Worm (Caenorhabditis elegans) whole organism, L3 larva: Measurements from ENCODE around the gene F28C6.8.

ENCODE experiments used
- R02D3.7 ChIP-seq: fragments of 150-350 bp; optimal IDR thresholded peaks from 2 replicates; lab custom pipeline; 2014; ENCODE audit warnings: missing biosample characterization, missing genetic modification characterization
- ZK546.5 ChIP-seq: sonication (generic microtip); optimal IDR thresholded peaks from 2 replicates; lab custom pipeline; 2017; ENCODE audit warnings: missing biosample characterization, missing genetic modification characterization
- aly-2 ChIP-seq: fragments of 150-350 bp; optimal IDR thresholded peaks from 2 replicates; lab custom pipeline; 2014; ENCODE audit warnings: missing biosample characterization, missing genetic modification characterization
- ama-1 ChIP-seq: fragments of 150-350 bp; optimal IDR thresholded peaks from 2 replicates; lab custom pipeline; 2018
- ceh-16 ChIP-seq: sonication (generic microtip); optimal IDR thresholded peaks from 2 replicates; lab custom pipeline; 2017; ENCODE audit warnings: missing biosample characterization, missing genetic modification characterization
- ceh-28 ChIP-seq: fragments of 150-350 bp; optimal IDR thresholded peaks from 2 replicates; lab custom pipeline; 2014; ENCODE audit warnings: missing biosample characterization, missing genetic modification reagents, missing genetic modification characterization
- ceh-82 ChIP-seq: fragments of 150-350 bp; optimal IDR thresholded peaks from 2 replicates; lab custom pipeline; 2014; ENCODE audit warnings: missing biosample characterization, missing genetic modification characterization
- ceh-9 ChIP-seq: sonication (generic microtip); optimal IDR thresholded peaks from 2 replicates; lab custom pipeline; 2018; ENCODE audit warnings: missing biosample characterization, missing genetic modification characterization
- daf-12 ChIP-seq: fragments of 150-350 bp; optimal IDR thresholded peaks from 2 replicates; lab custom pipeline; 2014; ENCODE audit warnings: missing biosample characterization, missing genetic modification reagents, missing genetic modification characterization
- egl-27 ChIP-seq: sonication (generic microtip); optimal IDR thresholded peaks from 4 replicates; lab custom pipeline; 2017; ENCODE audit warnings: missing biosample characterization, missing genetic modification reagents, missing genetic modification characterization
- egl-5 ChIP-seq: fragments of 150-350 bp; optimal IDR thresholded peaks from 2 replicates; lab custom pipeline; 2017; ENCODE audit warnings: missing biosample characterization, missing genetic modification reagents, missing genetic modification characterization, inconsistent platforms
- elt-1 ChIP-seq: fragments of 150-350 bp; optimal IDR thresholded peaks from 2 replicates; lab custom pipeline; 2014; ENCODE audit warnings: missing biosample characterization, missing genetic modification characterization
- elt-2 ChIP-seq: sonication (generic microtip); optimal IDR thresholded peaks from 2 replicates; lab custom pipeline; 2016; ENCODE audit warnings: missing genetic modification reagents, mild to moderate bottlenecking, missing genetic modification characterization, missing compliant biosample characterization
- elt-3 ChIP-seq, 3 experiments: fragments of 150-350 bp in 1 of 3; sonication (generic microtip) in 2 of 3; optimal IDR thresholded peaks; 2 replicates in 2 of 3; 4 replicates in 1 of 3; lab custom pipeline; 2014 to 2017; ENCODE audit warnings: missing biosample characterization in 3 of 3, missing genetic modification characterization in 3 of 3
- eor-1 ChIP-seq, 2 experiments: fragments of 150-350 bp; optimal IDR thresholded peaks; 2 replicates each; lab custom pipeline; 2014 to 2018; ENCODE audit warnings: missing biosample characterization in 2 of 2, missing genetic modification characterization in 2 of 2
- fkh-10 ChIP-seq: sonication (generic microtip); optimal IDR thresholded peaks from 2 replicates; lab custom pipeline; 2017; ENCODE audit warnings: missing biosample characterization, missing genetic modification reagents, missing genetic modification characterization
- fkh-2 ChIP-seq: fragments of 150-350 bp; optimal IDR thresholded peaks from 2 replicates; lab custom pipeline; 2014; ENCODE audit warnings: missing biosample characterization, missing genetic modification reagents, missing genetic modification characterization
- fos-1 ChIP-seq: fragments of 150-350 bp; optimal IDR thresholded peaks from 2 replicates; lab custom pipeline; 2014; ENCODE audit warnings: missing biosample characterization, missing genetic modification characterization
- hmg-11 ChIP-seq: sonication (generic microtip); optimal IDR thresholded peaks from 2 replicates; lab custom pipeline; 2016; ENCODE audit warnings: missing genetic modification characterization, missing compliant biosample characterization
- jun-1 ChIP-seq: fragments of 150-350 bp; optimal IDR thresholded peaks from 2 replicates; lab custom pipeline; 2014; ENCODE audit warnings: missing biosample characterization, missing genetic modification reagents, missing genetic modification characterization
- lin-15B ChIP-seq: fragments of 150-350 bp; optimal IDR thresholded peaks from 2 replicates; lab custom pipeline; 2014; ENCODE audit warnings: missing biosample characterization, missing genetic modification characterization
- lin-39 ChIP-seq: fragments of 150-350 bp; optimal IDR thresholded peaks from 2 replicates; lab custom pipeline; 2018; ENCODE audit warnings: missing biosample characterization, missing genetic modification reagents, missing genetic modification characterization
- lsy-12 ChIP-seq: sonication (generic microtip); optimal IDR thresholded peaks from 2 replicates; lab custom pipeline; 2016; ENCODE audit warnings: mild to moderate bottlenecking, missing genetic modification characterization, missing compliant biosample characterization
- mdl-1 ChIP-seq: fragments of 150-350 bp; optimal IDR thresholded peaks from 2 replicates; lab custom pipeline; 2014; ENCODE audit warnings: missing biosample characterization, missing genetic modification characterization
- mml-1 ChIP-seq: fragments of 150-350 bp; sonication (generic microtip); optimal IDR thresholded peaks from 3 replicates; lab custom pipeline; 2014; ENCODE audit warnings: missing biosample characterization, missing genetic modification characterization
- nfya-1 ChIP-seq: sonication (generic microtip); optimal IDR thresholded peaks from 2 replicates; lab custom pipeline; 2017; ENCODE audit warnings: missing genetic modification characterization, mild to moderate bottlenecking, missing compliant biosample characterization, antibody characterized with exemption, moderate library complexity; ENCODE audit not compliant: insufficient read depth
- nhr-11 ChIP-seq: fragments of 150-350 bp; optimal IDR thresholded peaks from 2 replicates; lab custom pipeline; 2014; ENCODE audit warnings: missing biosample characterization, missing genetic modification characterization
- nhr-12 ChIP-seq: fragments of 150-350 bp; optimal IDR thresholded peaks from 2 replicates; lab custom pipeline; 2014; ENCODE audit warnings: missing biosample characterization, missing genetic modification characterization
- nhr-23 ChIP-seq: fragments of 150-350 bp; optimal IDR thresholded peaks from 2 replicates; lab custom pipeline; 2014; ENCODE audit warnings: missing biosample characterization, missing genetic modification reagents, missing genetic modification characterization
- nhr-237 ChIP-seq: fragments of 150-350 bp; optimal IDR thresholded peaks from 2 replicates; lab custom pipeline; 2014; ENCODE audit warnings: missing biosample characterization, missing genetic modification characterization
- nhr-25 ChIP-seq: sonication (generic microtip); optimal IDR thresholded peaks from 2 replicates; lab custom pipeline; 2017; ENCODE audit warnings: missing biosample characterization, missing genetic modification characterization
- nhr-28 ChIP-seq: fragments of 150-350 bp; optimal IDR thresholded peaks from 2 replicates; lab custom pipeline; 2014; ENCODE audit warnings: missing biosample characterization, missing genetic modification characterization
- nhr-43 ChIP-seq: sonication (generic microtip); optimal IDR thresholded peaks from 2 replicates; lab custom pipeline; 2016; ENCODE audit warnings: mild to moderate bottlenecking, missing genetic modification characterization, missing compliant biosample characterization; ENCODE audit not compliant: poor library complexity, severe bottlenecking
- nhr-67 ChIP-seq: fragments of 150-350 bp; optimal IDR thresholded peaks from 2 replicates; lab custom pipeline; 2014; ENCODE audit warnings: missing biosample characterization, missing genetic modification characterization
- nhr-76 ChIP-seq: fragments of 150-350 bp; sonication (generic microtip); optimal IDR thresholded peaks from 5 replicates; lab custom pipeline; 2014; ENCODE audit warnings: missing biosample characterization, missing genetic modification characterization
- nhr-77 ChIP-seq: fragments of 150-350 bp; optimal IDR thresholded peaks from 2 replicates; lab custom pipeline; 2014; ENCODE audit warnings: missing biosample characterization, missing genetic modification characterization
- pha-4 ChIP-seq: fragments of 150-350 bp; optimal IDR thresholded peaks from 2 replicates; lab custom pipeline; 2014; ENCODE audit warnings: missing biosample characterization, missing genetic modification reagents, missing genetic modification characterization
- pqm-1 ChIP-seq: fragments of 150-350 bp; optimal IDR thresholded peaks from 2 replicates; lab custom pipeline; 2017; ENCODE audit warnings: missing biosample characterization, missing genetic modification characterization, inconsistent platforms
- sea-2 ChIP-seq: fragments of 150-350 bp; sonication (generic microtip); optimal IDR thresholded peaks from 4 replicates; lab custom pipeline; 2014; ENCODE audit warnings: missing biosample characterization, missing genetic modification reagents, missing genetic modification characterization
- skn-1 ChIP-seq: fragments of 150-350 bp; optimal IDR thresholded peaks from 2 replicates; lab custom pipeline; 2014; ENCODE audit warnings: missing biosample characterization, missing genetic modification characterization
- snpc-4 ChIP-seq: fragments of 150-350 bp; optimal IDR thresholded peaks from 2 replicates; lab custom pipeline; 2014; ENCODE audit warnings: missing biosample characterization, missing genetic modification characterization
- tbx-2 ChIP-seq: sonication (generic microtip); optimal IDR thresholded peaks from 2 replicates; lab custom pipeline; 2016; ENCODE audit warnings: mild to moderate bottlenecking, missing genetic modification characterization, missing compliant biosample characterization
- unc-39 ChIP-seq: sonication (generic microtip); optimal IDR thresholded peaks from 4 replicates; lab custom pipeline; 2017; ENCODE audit warnings: missing biosample characterization, missing genetic modification characterization
- unc-62 ChIP-seq: fragments of 150-350 bp; sonication (generic microtip); optimal IDR thresholded peaks from 4 replicates; lab custom pipeline; 2014; ENCODE audit warnings: missing biosample characterization, missing genetic modification reagents, missing genetic modification characterization
- zag-1 ChIP-seq: fragments of 150-350 bp; optimal IDR thresholded peaks from 2 replicates; lab custom pipeline; 2014; ENCODE audit warnings: missing biosample characterization, missing genetic modification characterization
- ztf-11 ChIP-seq: fragments of 150-350 bp; optimal IDR thresholded peaks from 2 replicates; lab custom pipeline; 2014; ENCODE audit warnings: missing biosample characterization, missing genetic modification characterization
- ztf-4 ChIP-seq: fragments of 150-350 bp; optimal IDR thresholded peaks from 2 replicates; lab custom pipeline; 2014; ENCODE audit warnings: missing biosample characterization, missing genetic modification characterization

F28C6.8 gene

DNA sequence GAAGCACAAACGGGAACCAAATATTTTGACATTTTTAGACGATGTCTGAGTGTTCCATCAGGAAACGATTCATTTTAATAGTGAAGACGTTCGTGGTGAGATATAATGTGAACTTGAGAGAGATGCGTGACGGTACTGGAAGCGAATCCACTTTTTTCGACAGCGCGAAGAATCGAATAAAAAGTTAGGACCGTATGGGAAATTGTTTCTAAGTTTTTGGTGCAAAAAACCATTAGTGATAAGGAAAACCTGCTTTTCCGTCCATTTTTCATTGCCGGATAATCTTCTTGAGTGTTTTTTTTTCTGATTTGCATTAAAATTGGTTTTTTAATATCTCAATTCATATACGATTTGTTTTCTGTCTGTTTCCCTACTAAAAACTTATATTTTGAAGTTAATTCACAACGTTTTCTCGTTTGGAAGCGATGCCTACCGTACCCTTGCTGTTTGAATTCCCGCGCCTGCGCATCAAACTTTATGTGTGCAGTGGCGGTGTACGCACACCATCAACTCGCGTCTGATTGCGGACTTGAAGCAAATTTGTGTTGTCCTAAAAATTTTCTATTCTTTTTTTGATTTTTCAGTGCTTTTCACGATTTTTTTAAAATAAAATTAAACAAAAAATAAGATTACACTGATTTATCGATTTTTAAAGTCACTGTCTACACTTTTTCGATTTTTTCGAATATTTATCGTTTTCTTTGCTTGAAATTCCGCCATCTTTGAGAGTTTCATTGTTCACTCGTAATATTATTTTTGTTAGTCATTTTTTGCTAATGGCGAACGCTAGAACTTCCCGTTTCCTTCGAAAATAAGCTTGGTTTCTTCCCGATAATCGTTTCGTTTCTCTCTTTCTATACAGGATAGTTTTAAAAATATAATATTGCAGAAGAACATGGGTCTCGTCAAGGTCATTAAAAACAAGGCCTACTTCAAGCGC is 37.3 kb upstream of the F28C6.8 start, which contains the start of the genes col-38 and rpl-5:
col-38 (minus strand) TSS at position 51 of the 940 bp plus-strand sequence.
rpl-5 (plus strand) TSS at position 890 of the 940 bp plus-strand sequence.
- no peak for TF ChIP-seq ceh-82 (tag; lab: Kevin White, UChicago)
- TF ChIP-seq lsy-12 (tag; lab: Kevin White, UChicago): peak; percentile 77
- peak; percentile 2 for TF ChIP-seq ztf-4 (tag; lab: Kevin White, UChicago)
- TF ChIP-seq fkh-10 (GFP tag; lab: Kevin White, UChicago): peak; percentile 83
- TF ChIP-seq eor-1 (tag; optimal IDR thresholded peaks at IDR 0.05; lab: Kevin White, UChicago): no peak
- peak; percentile 97 for TF ChIP-seq nfya-1 (tag; lab: Kevin White, UChicago)
- peak; percentile 93 for TF ChIP-seq lin-39 (tag; lab: Kevin White, UChicago)
- peak; percentile 94 for TF ChIP-seq nhr-25 (tag; lab: Kevin White, UChicago)
- no peak for TF ChIP-seq nhr-237 (tag; lab: Kevin White, UChicago)
- TF ChIP-seq nhr-76: no peak
- TF ChIP-seq lin-15B (tag; lab: Kevin White, UChicago): peak; percentile 97
- no peak for TF ChIP-seq nhr-67 (tag; lab: Kevin White, UChicago)
- TF ChIP-seq hmg-11 (tag; lab: Kevin White, UChicago): peak; percentile 63
- TF ChIP-seq ceh-16 (tag; lab: Kevin White, UChicago): no peak
- no peak for TF ChIP-seq nhr-77
- no peak for TF ChIP-seq ztf-11 (tag; lab: Kevin White, UChicago)
- no peak for TF ChIP-seq elt-3 (tag; optimal IDR thresholded peaks at IDR 0.05; lab: Kevin White, UChicago)
- TF ChIP-seq unc-62 (GFP tag; lab: Kevin White, UChicago): peak; percentile 28
- no peak for TF ChIP-seq fos-1 (tag; lab: Kevin White, UChicago)
- TF ChIP-seq zag-1 (tag; lab: Kevin White, UChicago): no peak
- peak; percentile 72 for TF ChIP-seq elt-2 (tag; lab: Kevin White, UChicago)
- peak; percentile 87 for TF ChIP-seq egl-5 (tag; lab: Kevin White, UChicago)
- no peak for TF ChIP-seq unc-39
- no peak for TF ChIP-seq fkh-2 (tag; lab: Kevin White, UChicago)
- TF ChIP-seq pha-4 (tag; lab: Kevin White, UChicago): peak; percentile 99
- TF ChIP-seq nhr-12 (tag; lab: Kevin White, UChicago): no peak
- peak; percentile 96 for TF ChIP-seq nhr-23 (tag; lab: Kevin White, UChicago)
- no peak for TF ChIP-seq sea-2 (GFP tag; lab: Kevin White, UChicago)
- peak; percentile 66 for TF ChIP-seq jun-1 (tag; lab: Kevin White, UChicago)
- TF ChIP-seq skn-1 (tag; lab: Kevin White, UChicago): peak; percentile 78
- TF ChIP-seq mml-1: no peak
- TF ChIP-seq tbx-2 (tag; lab: Kevin White, UChicago): peak; percentile 38
- peak; percentile 78 for TF ChIP-seq snpc-4 (tag; lab: Kevin White, UChicago)
- TF ChIP-seq nhr-43 (tag; lab: Kevin White, UChicago): peak; percentile 66
- TF ChIP-seq nhr-28 (tag; lab: Kevin White, UChicago): no peak
- peak; percentile 51 for TF ChIP-seq pqm-1 (tag; lab: Kevin White, UChicago)
- TF ChIP-seq R02D3.7: peak; percentile 73
- TF ChIP-seq daf-12 (tag; lab: Kevin White, UChicago): no peak
- peak; percentile 64 for TF ChIP-seq ceh-28 (tag; lab: Kevin White, UChicago)
- TF ChIP-seq elt-1 (tag; lab: Kevin White, UChicago): peak; percentile 23
- TF ChIP-seq ceh-9 (tag; lab: Kevin White, UChicago): no peak
- no peak for TF ChIP-seq aly-2
- peak; percentile 7 for TF ChIP-seq ama-1 (lab: Kevin White, UChicago)
- peak; percentile 84 for TF ChIP-seq ZK546.5 (tag; lab: Kevin White, UChicago)
- TF ChIP-seq egl-27: no peak
- peak; percentile 73 for TF ChIP-seq nhr-11
- TF ChIP-seq mdl-1 (tag; lab: Kevin White, UChicago): no peak
